Fruit fly (Drosophila melanogaster) whole organism, embryonic: ENCODE data around the gene CG6481.

ENCODE experiments used
- Asciz ChIP-seq: fragments of 200-800 bp; sonication (Bioruptor generic); optimal IDR thresholded peaks from 2 replicates; lab custom pipeline; 2017; ENCODE audit warnings: missing biosample characterization, mild to moderate bottlenecking, missing genetic modification characterization, missing genetic modification reagents
- BtbVII ChIP-seq: fragments of 200-800 bp; sonication (Bioruptor generic); optimal IDR thresholded peaks from 3 replicates; lab custom pipeline; 2017; ENCODE audit warnings: missing biosample characterization, mild to moderate bottlenecking, missing genetic modification characterization
- CG10462 ChIP-seq: fragments of 200-800 bp; sonication (Bioruptor generic); optimal IDR thresholded peaks from 2 replicates; lab custom pipeline; 2016; ENCODE audit warnings: missing biosample characterization, missing genetic modification characterization
- CG11398 ChIP-seq: fragments of 200-800 bp; sonication (Bioruptor generic); optimal IDR thresholded peaks from 2 replicates; lab custom pipeline; 2016; ENCODE audit warnings: missing biosample characterization, missing genetic modification characterization
- CG12659 ChIP-seq: fragments of 200-800 bp; sonication (Bioruptor generic); optimal IDR thresholded peaks from 3 replicates; lab custom pipeline; 2017; ENCODE audit warnings: mild to moderate bottlenecking, missing biosample characterization, missing genetic modification reagents, missing genetic modification characterization
- CG14667 ChIP-seq: fragments of 200-800 bp; sonication (Bioruptor generic); IDR thresholded peaks from 2 replicates; pipeline ENCODE4 v1.3.6; 2022; ENCODE audit warnings: missing biosample characterization, missing genetic modification characterization
- CG15011 ChIP-seq: fragments of 200-800 bp; sonication (Bioruptor generic); optimal IDR thresholded peaks from 3 replicates; lab custom pipeline; 2018; ENCODE audit warnings: missing biosample characterization, mild to moderate bottlenecking, missing genetic modification characterization
- CG15269 ChIP-seq: fragments of 200-800 bp; sonication (Bioruptor generic); optimal IDR thresholded peaks from 2 replicates; lab custom pipeline; 2018; ENCODE audit warnings: missing biosample characterization, mild to moderate bottlenecking, missing genetic modification characterization, moderate library complexity
- CG1529 ChIP-seq: fragments of 200-800 bp; sonication (Bioruptor generic); optimal IDR thresholded peaks from 3 replicates; lab custom pipeline; 2018; ENCODE audit warnings: missing biosample characterization, missing genetic modification characterization
- CG17612 ChIP-seq: fragments of 200-800 bp; sonication (Bioruptor generic); IDR thresholded peaks from 2 replicates; pipeline ENCODE4 v1.3.6; 2022; ENCODE audit warnings: missing biosample characterization, missing genetic modification characterization
- CG2202 ChIP-seq: fragments of 200-800 bp; sonication (Bioruptor generic); optimal IDR thresholded peaks from 2 replicates; lab custom pipeline; 2018; ENCODE audit warnings: missing biosample characterization, mild to moderate bottlenecking, missing genetic modification characterization
- CG31365 ChIP-seq: fragments of 200-800 bp; sonication (Bioruptor generic); optimal IDR thresholded peaks from 2 replicates; lab custom pipeline; 2018; ENCODE audit warnings: missing biosample characterization, mild to moderate bottlenecking, missing genetic modification characterization
- CG3847 ChIP-seq: fragments of 200-800 bp; sonication (Bioruptor generic); IDR thresholded peaks from 2 replicates; pipeline ENCODE4 v1.3.6; 2022; ENCODE audit warnings: missing biosample characterization, missing genetic modification characterization
- CG7271 ChIP-seq: fragments of 200-800 bp; sonication (Bioruptor generic); optimal IDR thresholded peaks from 2 replicates; lab custom pipeline; 2018; ENCODE audit warnings: missing biosample characterization, mild to moderate bottlenecking, missing genetic modification characterization, moderate library complexity
- CG7839 ChIP-seq: fragments of 200-800 bp; sonication (Bioruptor generic); optimal IDR thresholded peaks from 3 replicates; lab custom pipeline; 2018; ENCODE audit warnings: missing biosample characterization, mild to moderate bottlenecking, missing genetic modification characterization, moderate library complexity
- CG8290 ChIP-seq, 3 experiments: fragments of 200-800 bp; sonication (Bioruptor generic); optimal IDR thresholded peaks; 2 replicates each; lab custom pipeline; 2016 to 2019; ENCODE audit warnings: missing biosample characterization in 3 of 3, missing genetic modification characterization in 3 of 3, mild to moderate bottlenecking in 2 of 3, moderate library complexity in 1 of 3
- CG8388 ChIP-seq: fragments of 200-800 bp; sonication (Bioruptor generic); optimal IDR thresholded peaks from 2 replicates; lab custom pipeline; 2019; ENCODE audit warnings: missing biosample characterization, mild to moderate bottlenecking, missing genetic modification characterization, moderate library complexity
- CTCF ChIP-seq: fragments of 200-800 bp; sonication (Bioruptor generic); optimal IDR thresholded peaks from 2 replicates; lab custom pipeline; 2017; ENCODE audit warnings: missing biosample characterization, mild to moderate bottlenecking, missing genetic modification characterization, moderate library complexity
- D19A ChIP-seq: fragments of 200-800 bp; optimal IDR thresholded peaks from 3 replicates; lab custom pipeline; 2019; ENCODE audit warnings: missing biosample characterization, mild to moderate bottlenecking, missing genetic modification characterization, moderate library complexity
- Dek ChIP-seq: fragments of 200-800 bp; sonication (Bioruptor generic); optimal IDR thresholded peaks from 3 replicates; lab custom pipeline; 2019; ENCODE audit warnings: missing biosample characterization, mild to moderate bottlenecking, missing genetic modification characterization, moderate library complexity
- Dip2 ChIP-seq: fragments of 200-800 bp; sonication (Bioruptor generic); IDR thresholded peaks from 2 replicates; pipeline ENCODE4 v1.3.6; 2022; ENCODE audit warnings: missing biosample characterization, missing genetic modification characterization
- Dip3 ChIP-seq: fragments of 200-800 bp; sonication (Bioruptor generic); optimal IDR thresholded peaks from 3 replicates; lab custom pipeline; 2016; ENCODE audit warnings: missing biosample characterization, missing genetic modification characterization
- Doc3 ChIP-seq: fragments of 200-800 bp; sonication (Bioruptor generic); IDR thresholded peaks from 3 replicates; pipeline ENCODE4 v1.3.6; 2022; ENCODE audit warnings: missing biosample characterization, missing genetic modification characterization; ENCODE audit not compliant: partially characterized antibody
- E2f2 ChIP-seq: fragments of 200-800 bp; sonication (Bioruptor generic); IDR thresholded peaks from 2 replicates; pipeline ENCODE4 v1.3.6; 2022; ENCODE audit warnings: missing biosample characterization, missing genetic modification characterization
- HLH54F ChIP-seq: fragments of 200-800 bp; sonication (Bioruptor generic); optimal IDR thresholded peaks from 3 replicates; lab custom pipeline; 2016; ENCODE audit warnings: missing biosample characterization, missing genetic modification characterization
- Myb ChIP-seq: fragments of 200-800 bp; sonication (Bioruptor generic); optimal IDR thresholded peaks from 2 replicates; lab custom pipeline; 2016; ENCODE audit warnings: missing biosample characterization, missing genetic modification characterization
- Nf-YB ChIP-seq: fragments of 200-800 bp; sonication (Bioruptor generic); optimal IDR thresholded peaks from 3 replicates; lab custom pipeline; 2019; ENCODE audit warnings: missing biosample characterization, mild to moderate bottlenecking, missing genetic modification characterization, moderate library complexity
- Pdp1 ChIP-seq, 2 experiments: fragments of 200-800 bp; sonication (Bioruptor generic); optimal IDR thresholded peaks; 3 replicates each; lab custom pipeline; 2016; ENCODE audit warnings: missing biosample characterization in 2 of 2, missing genetic modification characterization in 2 of 2, mild to moderate bottlenecking in 1 of 2, moderate library complexity in 1 of 2
- Spps ChIP-seq: fragments of 200-800 bp; sonication (Bioruptor generic); optimal IDR thresholded peaks from 2 replicates; lab custom pipeline; 2018; ENCODE audit warnings: missing biosample characterization, mild to moderate bottlenecking, missing genetic modification characterization
- Sry-β ChIP-seq: fragments of 200-800 bp; sonication (Bioruptor generic); optimal IDR thresholded peaks from 2 replicates; lab custom pipeline; 2018; ENCODE audit warnings: missing biosample characterization, mild to moderate bottlenecking, missing genetic modification characterization, moderate library complexity
- TFAM ChIP-seq: fragments of 200-800 bp; sonication (Bioruptor generic); optimal IDR thresholded peaks from 2 replicates; lab custom pipeline; 2017; ENCODE audit warnings: missing biosample characterization, missing genetic modification characterization, inconsistent platforms
- Taf1 ChIP-seq: fragments of 200-800 bp; sonication (Bioruptor generic); IDR thresholded peaks from 2 replicates; pipeline ENCODE4 v1.3.6; 2022; ENCODE audit warnings: missing biosample characterization, missing genetic modification characterization
- ac ChIP-seq: fragments of 200-800 bp; sonication (Bioruptor generic); optimal IDR thresholded peaks from 3 replicates; lab custom pipeline; 2017; ENCODE audit warnings: missing biosample characterization, mild to moderate bottlenecking, missing genetic modification characterization
- al ChIP-seq: fragments of 200-800 bp; sonication (Bioruptor generic); IDR thresholded peaks from 2 replicates; pipeline ENCODE4 v1.3.6; 2022; ENCODE audit warnings: missing biosample characterization, missing genetic modification characterization
- chn ChIP-seq: fragments of 200-800 bp; sonication (Bioruptor generic); optimal IDR thresholded peaks from 2 replicates; lab custom pipeline; 2016; ENCODE audit warnings: missing biosample characterization, missing genetic modification characterization
- da ChIP-seq: fragments of 200-800 bp; sonication (Bioruptor generic); optimal IDR thresholded peaks from 2 replicates; lab custom pipeline; 2016; ENCODE audit warnings: missing biosample characterization, missing genetic modification characterization
- danr ChIP-seq: fragments of 200-800 bp; sonication (Bioruptor generic); IDR thresholded peaks from 2 replicates; pipeline ENCODE4 v1.3.6; 2022; ENCODE audit warnings: missing biosample characterization, missing genetic modification characterization
- fd3F ChIP-seq: fragments of 200-800 bp; sonication (Bioruptor generic); optimal IDR thresholded peaks from 2 replicates; lab custom pipeline; 2018; ENCODE audit warnings: missing biosample characterization, mild to moderate bottlenecking, missing genetic modification characterization, moderate library complexity
- ham ChIP-seq: fragments of 200-800 bp; sonication (Bioruptor generic); IDR thresholded peaks from 2 replicates; pipeline ENCODE4 v1.3.6; 2022; ENCODE audit warnings: missing biosample characterization, missing genetic modification characterization
- kah ChIP-seq: fragments of 200-800 bp; sonication (Bioruptor generic); optimal IDR thresholded peaks from 2 replicates; lab custom pipeline; 2018; ENCODE audit warnings: missing biosample characterization, mild to moderate bottlenecking, missing genetic modification characterization
- klu ChIP-seq: fragments of 200-800 bp; sonication (Bioruptor generic); IDR thresholded peaks from 2 replicates; pipeline ENCODE4 v1.3.6; 2022; ENCODE audit warnings: missing biosample characterization, missing genetic modification characterization
- lmd ChIP-seq: fragments of 200-800 bp; sonication (Bioruptor generic); IDR thresholded peaks from 2 replicates; pipeline ENCODE4 v1.3.6; 2022; ENCODE audit warnings: missing biosample characterization, missing genetic modification characterization
- nerfin-1 ChIP-seq: fragments of 200-800 bp; sonication (Bioruptor generic); optimal IDR thresholded peaks from 3 replicates; lab custom pipeline; 2019; ENCODE audit warnings: missing biosample characterization, mild to moderate bottlenecking, missing genetic modification characterization, moderate library complexity
- phol ChIP-seq: fragments of 200-800 bp; sonication (Bioruptor generic); optimal IDR thresholded peaks from 3 replicates; lab custom pipeline; 2018; ENCODE audit warnings: missing biosample characterization, mild to moderate bottlenecking, missing genetic modification characterization, moderate library complexity
- stwl ChIP-seq: fragments of 200-800 bp; sonication (Bioruptor generic); optimal IDR thresholded peaks from 3 replicates; lab custom pipeline; 2018; ENCODE audit warnings: missing biosample characterization, mild to moderate bottlenecking, missing genetic modification characterization, moderate library complexity
- tll ChIP-seq, 2 experiments: fragments of 200-800 bp in 1 of 2; fragments of >200 bp in 1 of 2; sonication (Bioruptor generic) in 1 of 2; optimal IDR thresholded peaks; 2 replicates each; lab custom pipeline; 2017 to 2019; ENCODE audit warnings: missing biosample characterization in 2 of 2, missing genetic modification characterization in 2 of 2, mild to moderate bottlenecking in 1 of 2, moderate library complexity in 1 of 2
- tx ChIP-seq: fragments of 200-800 bp; sonication (Bioruptor generic); optimal IDR thresholded peaks from 2 replicates; lab custom pipeline; 2016; ENCODE audit warnings: missing biosample characterization, missing genetic modification characterization
- unpg ChIP-seq: fragments of 200-800 bp; sonication (Bioruptor generic); optimal IDR thresholded peaks from 3 replicates; lab custom pipeline; 2018; ENCODE audit warnings: missing biosample characterization, mild to moderate bottlenecking, missing genetic modification characterization, moderate library complexity
- vfl ChIP-seq: fragments of 200-800 bp; sonication (Bioruptor generic); optimal IDR thresholded peaks from 2 replicates; lab custom pipeline; 2016; ENCODE audit warnings: missing biosample characterization, missing genetic modification characterization
- z ChIP-seq: fragments of 200-800 bp; sonication (Bioruptor generic); IDR thresholded peaks from 3 replicates; pipeline ENCODE4 v1.3.6; 2022; ENCODE audit warnings: missing biosample characterization, missing genetic modification characterization

Gene CG6481

dm6 chrX:18494165-18494740 is 28.0 kb downstream of the CG6481 start, which contains the start of gene CG15043 (continued):
- TF ChIP-seq HLH54F (GFP tag; lab: Kevin White, UChicago) (peak; percentile 39), CTCF (no peak), al (GFP tag; lab: Robert Waterston, UW) (peak; percentile 41; the same call in 1 of the 2 replicates), CG17612 (GFP tag; lab: Robert Waterston, UW) (no peak), CG8388 (no peak), danr (GFP tag; lab: Robert Waterston, UW) (no peak), CG7271 (tag; lab: Kevin White, UChicago) (no peak), phol (tag; lab: Kevin White, UChicago) (no peak), ac (GFP tag; lab: Kevin White, UChicago) (no peak), kah (GFP tag; lab: Kevin White, UChicago) (no peak), CG11398 (GFP tag; lab: Kevin White, UChicago) (no peak), BtbVII (GFP tag; lab: Kevin White, UChicago) (no peak), Dek (peak; percentile 12), Asciz (GFP tag; lab: Kevin White, UChicago) (no peak), CG15269 (tag; lab: Kevin White, UChicago) (no peak), klu (GFP tag; lab: Robert Waterston, UW) (0 out of 2 replicates have a peak, but pooled peaks have one; percentile 14), CG7839 (tag; lab: Kevin White, UChicago) (no peak), Dip3 (GFP tag; lab: Kevin White, UChicago) (peak; percentile 67), CG3847 (GFP tag; lab: Robert Waterston, UW) (peak; percentile 52; the same call in 1 of the 2 replicates), CG2202 (tag; lab: Kevin White, UChicago) (no peak), CG10462 (GFP tag; lab: Kevin White, UChicago) (no peak), CG15011 (GFP tag; lab: Kevin White, UChicago) (no peak), nerfin-1 (tag; lab: Kevin White, UChicago) (no peak), Spps (no peak), Doc3 (no peak), vfl (GFP tag; lab: Kevin White, UChicago) (no peak), z (no peak), lmd (GFP tag; lab: Robert Waterston, UW) (peak; percentile 42; the same call in 1 of the 2 replicates), Taf1 (GFP tag; lab: Robert Waterston, UW) (no peak), Dip2 (GFP tag; lab: Robert Waterston, UW) (no peak), chn (GFP tag; lab: Kevin White, UChicago) (no peak), tx (GFP tag; lab: Kevin White, UChicago) (no peak), da (GFP tag; lab: Kevin White, UChicago) (no peak), D19A (tag; lab: Kevin White, UChicago) (peak; percentile 84), ham (GFP tag; lab: Robert Waterston, UW) (no peak), CG14667 (GFP tag; lab: Robert Waterston, UW) (0 out of 2 replicates have a peak, but pooled peaks have one; percentile 32), CG12659 (GFP tag; lab: Kevin White, UChicago) (no peak), Sry-β (GFP tag; lab: Kevin White, UChicago) (no peak), CG31365 (tag; lab: Kevin White, UChicago) (no peak), CG8290 (GFP tag; optimal IDR thresholded peaks at IDR 0.05; lab: Kevin White, UChicago) (no peak), CG8290 (tag; optimal IDR thresholded peaks at IDR 0.05; lab: Kevin White, UChicago) (no peak), Pdp1 (GFP tag; optimal IDR thresholded peaks at IDR 0.05; lab: Kevin White, UChicago) (peak; percentile 25 to 29), Nf-YB (GFP tag; lab: Kevin White, UChicago) (no peak), E2f2 (no peak), unpg (no peak), Myb (peak; percentile 29), TFAM (no peak), fd3F (GFP tag; lab: Kevin White, UChicago) (no peak), CG1529 (no peak), tll (GFP tag; optimal IDR thresholded peaks at IDR 0.05; lab: Kevin White, UChicago) (no peak), stwl (tag; lab: Kevin White, UChicago) (no peak)
